Worm (Caenorhabditis elegans) whole organism, mixed stage, embryonic: ENCODE data around the gene fbxc-25.

Experiments
- bed-3 ChIP-seq: fragments of 200-800 bp; sonication (Bioruptor generic); optimal IDR thresholded peaks from 3 replicates; lab custom pipeline; 2018; ENCODE audit warnings: mild to moderate bottlenecking, missing genetic modification characterization, moderate library complexity, missing compliant biosample characterization
- ceh-39 ChIP-seq: fragments of 150-350 bp; optimal IDR thresholded peaks from 2 replicates; lab custom pipeline; 2014; ENCODE audit warnings: missing biosample characterization, missing genetic modification characterization
- ceh-83 ChIP-seq: fragments of 200-800 bp; sonication (Bioruptor generic); optimal IDR thresholded peaks from 2 replicates; lab custom pipeline; 2018; ENCODE audit warnings: mild to moderate bottlenecking, missing genetic modification characterization, missing compliant biosample characterization
- cnd-1 ChIP-seq: fragments of 200-800 bp; sonication (Bioruptor generic); optimal IDR thresholded peaks from 2 replicates; lab custom pipeline; 2018; ENCODE audit warnings: mild to moderate bottlenecking, missing genetic modification characterization, missing compliant biosample characterization
- elt-1 ChIP-seq: sonication (generic microtip); optimal IDR thresholded peaks from 2 replicates; lab custom pipeline; 2017; ENCODE audit warnings: missing genetic modification characterization, mild to moderate bottlenecking, missing compliant biosample characterization, antibody characterized with exemption, moderate library complexity, borderline replicate concordance; ENCODE audit not compliant: insufficient read depth
- mab-5 ChIP-seq: fragments of 150-350 bp; optimal IDR thresholded peaks from 2 replicates; lab custom pipeline; 2014; ENCODE audit warnings: missing biosample characterization, missing genetic modification characterization
- nhr-12 ChIP-seq: fragments of 150-350 bp; optimal IDR thresholded peaks from 2 replicates; lab custom pipeline; 2014; ENCODE audit warnings: missing biosample characterization, missing genetic modification characterization
- nhr-2 ChIP-seq: fragments of 150-350 bp; optimal IDR thresholded peaks from 2 replicates; lab custom pipeline; 2014; ENCODE audit warnings: missing biosample characterization, missing genetic modification characterization
- nhr-76 ChIP-seq: sonication (generic microtip); optimal IDR thresholded peaks from 2 replicates; lab custom pipeline; 2017; ENCODE audit warnings: missing biosample characterization, missing genetic modification characterization
- pha-4 ChIP-seq: fragments of 150-350 bp; optimal IDR thresholded peaks from 2 replicates; lab custom pipeline; 2018; ENCODE audit warnings: missing biosample characterization, missing genetic modification reagents, missing genetic modification characterization
- snpc-4 ChIP-seq: fragments of 150-350 bp; optimal IDR thresholded peaks from 2 replicates; lab custom pipeline; 2014; ENCODE audit warnings: missing biosample characterization, missing genetic modification characterization
- unc-62 ChIP-seq: fragments of 150-350 bp; optimal IDR thresholded peaks from 2 replicates; lab custom pipeline; 2014; ENCODE audit warnings: missing biosample characterization, missing genetic modification reagents, missing genetic modification characterization

- TF ChIP-seq bed-3 (no peak), nhr-12 (tag; lab: Kevin White, UChicago) (no peak), snpc-4 (tag; lab: Kevin White, UChicago) (no peak), nhr-76 (tag; lab: Kevin White, UChicago) (no peak), pha-4 (no peak), unc-62 (GFP tag; lab: Kevin White, UChicago) (no peak), nhr-2 (no peak), elt-1 (tag; lab: Kevin White, UChicago) (no peak), cnd-1 (tag; lab: Kevin White, UChicago) (no peak), ceh-83 (GFP tag; lab: Kevin White, UChicago) (no peak), mab-5 (tag; lab: Kevin White, UChicago) (no peak), ceh-39 (no peak)
These were observed 16.7 kb upstream of the fbxc-25 start, which contains the start of the genes trim-21 and B0281.1 for ce11 chrII:2312747-2313146.
